Worm (Caenorhabditis elegans) whole organism, late embryonic: ENCODE measurements around the gene egl-44.

Experiments
- F13H6.1 ChIP-seq: sonication (generic microtip); optimal IDR thresholded peaks from 2 replicates; lab custom pipeline; 2016; ENCODE audit warnings: missing genetic modification characterization, missing compliant biosample characterization
- K02D7.2 ChIP-seq: sonication (generic microtip); optimal IDR thresholded peaks from 2 replicates; lab custom pipeline; 2017; ENCODE audit warnings: mild to moderate bottlenecking, missing genetic modification characterization, missing compliant biosample characterization
- K09A11.1 ChIP-seq: sonication (generic microtip); optimal IDR thresholded peaks from 2 replicates; lab custom pipeline; 2017; ENCODE audit warnings: antibody characterized with exemption, mild to moderate bottlenecking, missing genetic modification characterization, missing compliant biosample characterization; ENCODE audit not compliant: insufficient read depth
- T23F11.4 ChIP-seq: fragments of 200-800 bp; sonication (Bioruptor generic); optimal IDR thresholded peaks from 2 replicates; lab custom pipeline; 2018; ENCODE audit warnings: mild to moderate bottlenecking, missing genetic modification characterization, missing compliant biosample characterization
- Y22D7AL.16 ChIP-seq: sonication (generic microtip); optimal IDR thresholded peaks from 2 replicates; lab custom pipeline; 2016; ENCODE audit warnings: missing genetic modification characterization, missing compliant biosample characterization
- ama-1 ChIP-seq: fragments of 150-350 bp; optimal IDR thresholded peaks from 2 replicates; lab custom pipeline; 2014
- ceh-14 ChIP-seq: sonication (generic microtip); optimal IDR thresholded peaks from 2 replicates; lab custom pipeline; 2016; ENCODE audit warnings: missing genotype, missing genetic modification characterization, missing compliant biosample characterization
- ceh-18 ChIP-seq: sonication (generic microtip); optimal IDR thresholded peaks from 2 replicates; lab custom pipeline; 2016; ENCODE audit warnings: missing genetic modification characterization, missing compliant biosample characterization
- ceh-19 ChIP-seq: fragments of 200-800 bp; sonication (Bioruptor generic); optimal IDR thresholded peaks from 2 replicates; lab custom pipeline; 2018; ENCODE audit warnings: mild to moderate bottlenecking, missing genetic modification characterization, missing compliant biosample characterization
- ceh-24 ChIP-seq: sonication (generic microtip); optimal IDR thresholded peaks from 2 replicates; lab custom pipeline; 2016; ENCODE audit warnings: mild to moderate bottlenecking, missing genetic modification characterization, missing compliant biosample characterization
- ceh-30 ChIP-seq: fragments of 150-350 bp; optimal IDR thresholded peaks from 2 replicates; lab custom pipeline; 2014; ENCODE audit warnings: missing biosample characterization, missing genetic modification characterization
- ceh-34 ChIP-seq: sonication (generic microtip); optimal IDR thresholded peaks from 2 replicates; lab custom pipeline; 2016; ENCODE audit warnings: mild to moderate bottlenecking, missing genetic modification characterization, missing compliant biosample characterization
- ceh-45 ChIP-seq: fragments of 200-800 bp; sonication (Bioruptor generic); IDR thresholded peaks from 2 replicates; pipeline ENCODE4 v1.3.6; 2022; ENCODE audit warnings: missing genetic modification reagents, missing genetic modification characterization, missing compliant biosample characterization
- ceh-6 ChIP-seq: fragments of 200-800 bp; sonication (Bioruptor generic); optimal IDR thresholded peaks from 2 replicates; lab custom pipeline; 2018; ENCODE audit warnings: mild to moderate bottlenecking, missing genetic modification characterization, missing compliant biosample characterization
- ceh-9 ChIP-seq: sonication (generic microtip); optimal IDR thresholded peaks from 2 replicates; lab custom pipeline; 2016; ENCODE audit warnings: mild to moderate bottlenecking, missing genetic modification characterization, inconsistent platforms, missing compliant biosample characterization
- elt-4 ChIP-seq: sonication (generic microtip); optimal IDR thresholded peaks from 2 replicates; lab custom pipeline; 2016; ENCODE audit warnings: missing genetic modification characterization, missing compliant biosample characterization
- eyg-1 ChIP-seq: sonication (generic microtip); optimal IDR thresholded peaks from 2 replicates; lab custom pipeline; 2016; ENCODE audit warnings: missing genotype, missing genetic modification characterization, missing compliant biosample characterization
- fkh-6 ChIP-seq: sonication (generic microtip); optimal IDR thresholded peaks from 2 replicates; lab custom pipeline; 2016; ENCODE audit warnings: missing genetic modification characterization, missing compliant biosample characterization
- gmeb-2 ChIP-seq: sonication (generic microtip); optimal IDR thresholded peaks from 2 replicates; lab custom pipeline; 2016; ENCODE audit warnings: missing genetic modification characterization, inconsistent platforms, missing compliant biosample characterization
- hlh-13 ChIP-seq: fragments of 200-800 bp; sonication (Bioruptor generic); optimal IDR thresholded peaks from 2 replicates; lab custom pipeline; 2018; ENCODE audit warnings: mild to moderate bottlenecking, missing genetic modification characterization, missing compliant biosample characterization
- hlh-15 ChIP-seq: sonication (generic microtip); optimal IDR thresholded peaks from 2 replicates; lab custom pipeline; 2016; ENCODE audit warnings: missing genetic modification characterization, missing compliant biosample characterization
- lim-6 ChIP-seq: sonication (generic microtip); optimal IDR thresholded peaks from 2 replicates; lab custom pipeline; 2016; ENCODE audit warnings: missing genetic modification characterization, missing compliant biosample characterization
- lin-11 ChIP-seq: fragments of 200-800 bp; sonication (Bioruptor generic); optimal IDR thresholded peaks from 2 replicates; lab custom pipeline; 2018; ENCODE audit warnings: mild to moderate bottlenecking, missing genetic modification characterization, missing compliant biosample characterization
- madf-2 ChIP-seq: sonication (generic microtip); optimal IDR thresholded peaks from 2 replicates; lab custom pipeline; 2017; ENCODE audit warnings: missing genetic modification characterization, missing compliant biosample characterization
- mec-3 ChIP-seq: sonication (generic microtip); optimal IDR thresholded peaks from 2 replicates; lab custom pipeline; 2016; ENCODE audit warnings: borderline replicate concordance, missing genetic modification characterization, missing compliant biosample characterization
- nfya-1 ChIP-seq: sonication (generic microtip); optimal IDR thresholded peaks from 2 replicates; lab custom pipeline; 2017; ENCODE audit warnings: missing genetic modification characterization, mild to moderate bottlenecking, missing compliant biosample characterization, antibody characterized with exemption, moderate library complexity
- pag-3 ChIP-seq: sonication (generic microtip); optimal IDR thresholded peaks from 2 replicates; lab custom pipeline; 2016; ENCODE audit warnings: missing compliant biosample characterization, missing genetic modification characterization, borderline replicate concordance
- pax-1 ChIP-seq: fragments of 150-350 bp; optimal IDR thresholded peaks from 2 replicates; lab custom pipeline; 2014; ENCODE audit warnings: missing biosample characterization, missing genetic modification characterization
- pha-2 ChIP-seq: sonication (generic microtip); optimal IDR thresholded peaks from 2 replicates; lab custom pipeline; 2017; ENCODE audit warnings: mild to moderate bottlenecking, missing genetic modification characterization, missing compliant biosample characterization
- pqm-1 ChIP-seq: sonication (generic microtip); optimal IDR thresholded peaks from 2 replicates; lab custom pipeline; 2016; ENCODE audit warnings: missing genetic modification characterization, missing compliant biosample characterization
- pros-1 ChIP-seq: fragments of 150-350 bp; optimal IDR thresholded peaks from 2 replicates; lab custom pipeline; 2014; ENCODE audit warnings: missing biosample characterization, missing genetic modification reagents, missing genetic modification characterization
- ref-2 ChIP-seq: sonication (generic microtip); optimal IDR thresholded peaks from 2 replicates; lab custom pipeline; 2016; ENCODE audit warnings: missing genetic modification characterization, missing compliant biosample characterization
- rnt-1 ChIP-seq: sonication (generic microtip); optimal IDR thresholded peaks from 2 replicates; lab custom pipeline; 2016; ENCODE audit warnings: missing genetic modification characterization, missing compliant biosample characterization
- sdc-2 ChIP-seq: sonication (generic microtip); optimal IDR thresholded peaks from 2 replicates; lab custom pipeline; 2016; ENCODE audit warnings: missing genotype, missing genetic modification characterization, missing compliant biosample characterization
- sox-2 ChIP-seq: fragments of 200-800 bp; sonication (Bioruptor generic); IDR thresholded peaks from 2 replicates; pipeline ENCODE4 v1.3.6; 2022; ENCODE audit warnings: missing genetic modification reagents, missing genetic modification characterization, missing compliant biosample characterization
- syd-9 ChIP-seq: sonication (generic microtip); optimal IDR thresholded peaks from 2 replicates; lab custom pipeline; 2016; ENCODE audit warnings: mild to moderate bottlenecking, missing genetic modification characterization, moderate library complexity, missing compliant biosample characterization
- tbx-2 ChIP-seq: sonication (generic microtip); optimal IDR thresholded peaks from 2 replicates; lab custom pipeline; 2016; ENCODE audit warnings: missing genetic modification characterization, missing compliant biosample characterization
- unc-3 ChIP-seq, 2 experiments: fragments of 200-800 bp in 1 of 2; sonication (Bioruptor generic) in 1 of 2; sonication (generic microtip) in 1 of 2; conservative IDR thresholded peaks in 1 of 2; optimal IDR thresholded peaks in 1 of 2; 2 replicates each; pipeline versions ENCODE4 v1.3.6 to Lab custom; 2016 to 2022; ENCODE audit warnings: missing compliant biosample characterization in 2 of 2, missing genetic modification characterization in 2 of 2, missing genetic modification reagents in 1 of 2

The egl-44 gene

DNA sequence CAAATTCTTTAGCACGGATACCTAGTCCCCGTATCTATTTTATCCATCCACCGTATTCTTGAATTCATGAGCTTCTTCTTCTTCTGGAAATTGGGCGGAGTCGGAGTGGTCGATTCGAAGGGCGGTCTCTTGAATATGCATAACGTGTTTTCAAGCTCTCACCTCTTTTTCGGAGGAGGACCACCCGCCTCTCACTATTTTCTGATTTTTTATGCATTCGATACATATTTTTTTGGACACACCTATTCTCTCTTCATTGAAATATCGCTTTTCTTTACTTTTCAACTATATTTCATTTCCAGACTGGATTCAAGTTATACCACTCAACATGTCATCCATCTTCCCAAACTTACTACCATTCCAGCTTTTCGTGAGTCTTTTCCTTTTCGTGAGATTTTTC lies at the start of gene egl-44:
Gene egl-44 (plus strand): TSS at position 301 of the 400 bp plus-strand sequence.
- TF ChIP-seq hlh-13 (GFP tag; lab: Kevin White, UChicago) (no peak), ref-2 (tag; lab: Kevin White, UChicago) (no peak), madf-2 (tag; lab: Kevin White, UChicago) (no peak), Y22D7AL.16 (tag; lab: Kevin White, UChicago) (no peak), elt-4 (tag; lab: Kevin White, UChicago) (no peak), fkh-6 (no peak), T23F11.4 (GFP tag; lab: Kevin White, UChicago) (no peak), pros-1 (tag; lab: Kevin White, UChicago) (no peak), ceh-34 (no peak), mec-3 (tag; lab: Kevin White, UChicago) (no peak), ceh-24 (tag; lab: Kevin White, UChicago) (no peak), ama-1 (lab: Kevin White, UChicago) (no peak), lin-11 (tag; lab: Kevin White, UChicago) (no peak), pqm-1 (tag; lab: Kevin White, UChicago) (no peak), sdc-2 (no peak), ceh-18 (tag; lab: Kevin White, UChicago) (no peak), syd-9 (tag; lab: Kevin White, UChicago) (no peak), sox-2 (GFP tag; lab: Robert Waterston, UW) (no peak), K02D7.2 (no peak)
- TF ChIP-seq, all 69 proteins: peak for 0

- TF ChIP-seq hlh-15 (tag; lab: Kevin White, UChicago) (no peak), K09A11.1 (tag; lab: Kevin White, UChicago) (no peak), F13H6.1 (tag; lab: Kevin White, UChicago) (no peak), T23F11.4 (GFP tag; lab: Kevin White, UChicago) (no peak), eyg-1 (tag; lab: Kevin White, UChicago) (no peak), sdc-2 (no peak), madf-2 (tag; lab: Kevin White, UChicago) (no peak), ceh-14 (tag; lab: Kevin White, UChicago) (no peak), unc-3 (GFP tag; conservative IDR thresholded peaks at IDR 0.05; lab: Robert Waterston, UW) (no peak), unc-3 (tag; optimal IDR thresholded peaks at IDR 0.05; lab: Kevin White, UChicago) (no peak)
Observed at ce11 chrII:5880677-5881076, 47.9 kb upstream of the egl-44 start.

DNA sequence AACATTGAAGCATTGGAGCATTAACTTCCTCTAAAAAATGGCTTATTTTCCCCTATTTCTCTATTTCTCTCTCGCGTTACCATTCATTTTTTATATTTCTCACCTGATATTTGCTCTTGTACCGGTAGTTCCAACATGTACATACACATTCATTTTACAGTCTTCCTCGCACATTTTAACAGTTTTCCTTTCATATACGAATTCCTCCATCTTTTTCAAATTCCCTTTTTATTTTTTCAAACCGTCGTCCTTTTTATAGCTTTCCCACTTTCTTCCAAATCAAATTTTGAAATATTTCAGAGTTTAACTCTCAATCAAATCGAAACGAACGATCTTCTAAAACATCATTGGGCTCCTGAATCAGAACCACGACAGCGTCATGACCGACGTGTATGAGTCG lies 44.4 kb upstream of the egl-44 start, which contains the start of gene rfip-1:
Gene rfip-1 (plus strand): TSS at position 301 of the 400 bp plus-strand sequence.
- TF ChIP-seq nfya-1 (tag; lab: Kevin White, UChicago) (no peak), eyg-1 (tag; lab: Kevin White, UChicago) (no peak), gmeb-2 (tag; lab: Kevin White, UChicago) (no peak), elt-4 (tag; lab: Kevin White, UChicago) (no peak), pax-1 (tag; lab: Kevin White, UChicago) (no peak), ceh-19 (GFP tag; lab: Kevin White, UChicago) (no peak), ceh-45 (GFP tag; lab: Robert Waterston, UW) (no peak), hlh-15 (tag; lab: Kevin White, UChicago) (no peak), K09A11.1 (tag; lab: Kevin White, UChicago) (no peak), T23F11.4 (GFP tag; lab: Kevin White, UChicago) (no peak), ama-1 (lab: Kevin White, UChicago) (no peak), hlh-13 (GFP tag; lab: Kevin White, UChicago) (no peak), ceh-34 (no peak), tbx-2 (tag; lab: Kevin White, UChicago) (no peak)

DNA sequence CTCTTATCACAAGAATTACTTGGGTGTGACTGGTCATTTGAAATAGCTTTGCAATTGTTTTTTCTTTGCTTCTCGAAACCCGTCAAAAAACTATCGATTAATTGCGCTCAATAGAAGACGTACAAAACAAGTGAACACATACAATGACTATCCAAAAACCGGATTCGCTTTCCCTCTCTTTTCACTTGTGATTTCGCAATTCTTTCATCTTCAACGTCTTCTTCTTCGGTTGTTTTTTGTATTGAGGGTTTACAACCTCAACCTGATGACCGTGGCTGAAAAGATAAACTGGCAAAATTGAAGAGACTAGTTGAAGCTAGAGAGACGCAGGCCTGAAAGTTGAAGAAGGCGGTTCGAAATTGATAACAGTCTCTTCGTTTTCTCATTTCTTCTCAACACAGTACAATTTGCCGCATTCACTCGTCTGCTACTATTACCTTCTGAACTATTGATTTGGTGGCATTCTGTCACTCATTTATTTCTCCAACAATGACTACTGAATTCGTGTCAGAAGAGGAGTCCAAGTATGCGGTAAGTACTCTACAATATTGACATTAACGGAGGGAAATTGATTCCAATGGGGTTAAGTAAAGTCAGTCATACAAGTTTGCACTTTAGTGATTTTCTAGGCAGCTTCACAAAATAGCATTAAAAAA lies 42.5 kb upstream of the egl-44 start:
- TF ChIP-seq lin-11 (tag; lab: Kevin White, UChicago) = no peak
- no peak for TF ChIP-seq hlh-13 (GFP tag; lab: Kevin White, UChicago)
- TF ChIP-seq T23F11.4 (GFP tag; lab: Kevin White, UChicago) = no peak
- no peak for TF ChIP-seq ceh-6 (GFP tag; lab: Kevin White, UChicago)
- TF ChIP-seq Y22D7AL.16 (tag; lab: Kevin White, UChicago) = no peak
- TF ChIP-seq pag-3 (tag; lab: Kevin White, UChicago) = no peak
- TF ChIP-seq ref-2 (tag; lab: Kevin White, UChicago) = no peak
- no peak for TF ChIP-seq rnt-1
- TF ChIP-seq ceh-9 (tag; lab: Kevin White, UChicago) = no peak
- no peak for TF ChIP-seq gmeb-2 (tag; lab: Kevin White, UChicago)
- TF ChIP-seq pha-2 (tag; lab: Kevin White, UChicago) = no peak
- TF ChIP-seq mec-3 (tag; lab: Kevin White, UChicago) = no peak
- TF ChIP-seq hlh-15 (tag; lab: Kevin White, UChicago) = no peak
- no peak for TF ChIP-seq ceh-30 (tag; lab: Kevin White, UChicago)
- no peak for TF ChIP-seq lim-6
